Worm (Caenorhabditis elegans): ENCODE results near the gene Y62H9A.10.

ce11 chrX:11885577-11885976, 17.0 kb downstream of the Y62H9A.10 start, which contains the start of gene Y62H9A.7:
- TF ChIP-seq gmeb-2 (tag; optimal IDR thresholded peaks at IDR 0.05) (no peak), sdc-2 (tag; optimal IDR thresholded peaks at IDR 0.05) (no peak)
